Worm (Caenorhabditis elegans) whole organism, L4/young adult: Measurements from ENCODE around the gene mre-11.

ENCODE experiments used
- W03F9.2 ChIP-seq: fragments of 150-350 bp; optimal IDR thresholded peaks from 2 replicates; lab custom pipeline; 2014; ENCODE audit warnings: missing biosample characterization, missing genetic modification characterization
- him-1 ChIP-seq: sonication (generic microtip); optimal IDR thresholded peaks from 2 replicates; lab custom pipeline; 2016; ENCODE audit warnings: missing genotype, missing genetic modification reagents, missing genetic modification characterization, missing compliant biosample characterization

ce11 chrV:10714630-10715029 is 22.0 kb downstream of the mre-11 start:
- TF ChIP-seq W03F9.2 (no peak), him-1 (no peak)
